Worm (Caenorhabditis elegans): Measurements from ENCODE around the gene F11G11.14.

DNA sequence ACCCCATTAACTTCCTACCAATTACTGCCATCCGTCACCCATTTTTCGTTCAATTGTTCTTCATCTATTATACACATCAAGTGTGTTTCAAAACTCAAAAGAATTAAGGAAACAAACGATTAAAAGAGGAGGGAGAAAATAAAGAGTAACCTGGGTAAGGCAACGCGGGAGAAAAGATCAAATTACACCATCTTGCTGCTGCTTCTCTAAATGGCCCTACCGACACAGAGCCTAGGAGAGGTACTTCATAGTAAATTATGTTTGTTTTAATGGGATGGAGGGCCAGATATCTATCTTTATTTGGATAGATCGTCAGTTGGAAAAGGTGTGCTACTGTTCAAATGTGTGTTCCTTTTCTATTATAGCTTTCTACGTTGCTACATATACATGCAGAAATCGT, 48.1 kb upstream of the F11G11.14 start:
- TF ChIP-seq ceh-82 (tag; optimal IDR thresholded peaks at IDR 0.05), result no peak
- no peak for TF ChIP-seq fos-1 (tag; optimal IDR thresholded peaks at IDR 0.05)
- TF ChIP-seq lin-29 (GFP tag; IDR thresholded peaks at IDR 0.05), result no peak
- TF ChIP-seq ceh-62 (tag; optimal IDR thresholded peaks at IDR 0.05), result no peak
- no peak for TF ChIP-seq zag-1 (tag; optimal IDR thresholded peaks at IDR 0.05)
- TF ChIP-seq lsy-2 (tag; optimal IDR thresholded peaks at IDR 0.05), result no peak
- TF ChIP-seq ztf-11 (tag; optimal IDR thresholded peaks at IDR 0.05), result no peak
- no peak for TF ChIP-seq unc-130 (GFP tag; optimal IDR thresholded peaks at IDR 0.05)
- no peak for TF ChIP-seq set-16 (GFP tag; IDR thresholded peaks at IDR 0.05)
- no peak for TF ChIP-seq jun-1 (tag; optimal IDR thresholded peaks at IDR 0.05)
- TF ChIP-seq gei-8 (GFP tag; optimal IDR thresholded peaks at IDR 0.05), result no peak
- TF ChIP-seq egl-27 (tag; optimal IDR thresholded peaks at IDR 0.05), result no peak
